Fruit fly (Drosophila melanogaster): ENCODE results near the gene LManV.

LManV gene

DNA sequence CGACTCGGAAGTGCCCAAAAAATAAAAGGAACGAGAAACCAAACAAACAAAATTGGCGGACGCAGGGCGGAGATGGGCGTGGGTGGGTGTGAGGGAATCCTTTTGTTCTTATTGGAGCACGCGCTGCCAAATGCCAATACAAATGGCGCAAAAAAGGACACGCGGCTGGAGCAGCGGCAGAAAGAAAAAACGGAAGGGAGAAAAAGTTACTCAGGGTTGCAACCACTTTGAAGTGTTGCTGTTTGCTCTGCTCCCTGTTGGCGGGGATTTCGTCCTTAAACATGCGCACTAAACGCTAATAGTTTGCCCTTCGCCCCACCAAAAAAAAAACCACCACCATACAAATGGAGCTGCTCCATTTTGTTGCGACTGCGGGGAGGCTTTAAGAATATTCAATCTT lies 28.6 kb downstream of the LManV start:
- TF ChIP-seq Dif (GFP tag; optimal IDR thresholded peaks at IDR 0.05; ENCODE audit: partially characterized antibody), result no peak
- no peak for TF ChIP-seq tai (GFP tag; optimal IDR thresholded peaks at IDR 0.05)
- no peak for TF ChIP-seq ey (GFP tag; optimal IDR thresholded peaks at IDR 0.05)
- TF ChIP-seq sage (GFP tag; optimal IDR thresholded peaks at IDR 0.05), result no peak
- TF ChIP-seq Dfd (GFP tag; optimal IDR thresholded peaks at IDR 0.05), result no peak
- no peak for TF ChIP-seq foxo (GFP tag; optimal IDR thresholded peaks at IDR 0.05)
- no peak for TF ChIP-seq h (GFP tag; optimal IDR thresholded peaks at IDR 0.05)
- TF ChIP-seq Hr78 (GFP tag; optimal IDR thresholded peaks at IDR 0.05), result no peak
- no peak for TF ChIP-seq Myc (optimal IDR thresholded peaks at IDR 0.05)
- TF ChIP-seq dmrt93B (GFP tag; optimal IDR thresholded peaks at IDR 0.05), result no peak

DNA sequence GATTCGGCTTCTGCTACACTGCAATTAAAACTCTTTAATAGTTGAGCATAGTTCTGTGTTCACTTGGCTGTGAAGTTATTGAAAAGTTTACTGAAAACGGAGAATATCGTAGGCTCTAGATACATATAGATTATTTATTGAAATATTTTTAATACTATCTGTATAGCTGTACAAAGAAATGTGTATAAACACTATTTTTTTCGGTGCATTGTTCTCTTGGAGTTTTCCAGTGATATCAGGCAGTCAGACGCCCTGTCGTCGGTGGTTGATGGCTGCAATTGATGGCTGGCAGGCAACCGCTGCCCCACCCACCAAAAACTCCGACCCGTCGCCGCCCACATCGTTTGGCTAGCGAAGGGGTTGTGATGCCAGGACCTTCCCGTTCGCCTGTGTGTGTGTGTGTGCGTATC lies 29.7 kb downstream of the LManV start:
- TF ChIP-seq foxo (GFP tag; optimal IDR thresholded peaks at IDR 0.05), result peak in 1 of 2 experiments; percentile 62
- TF ChIP-seq psq (GFP tag; optimal IDR thresholded peaks at IDR 0.05), result peak; percentile 20
- TF ChIP-seq rgr (GFP tag; optimal IDR thresholded peaks at IDR 0.05), result peak; percentile 19
- no peak for TF ChIP-seq dl (GFP tag; optimal IDR thresholded peaks at IDR 0.05; ENCODE audit: insufficient read depth in 1 of 2, partially characterized antibody in 2 of 2)
- peak; percentile 42 for TF ChIP-seq Sp1 (GFP tag; optimal IDR thresholded peaks at IDR 0.05)
- TF ChIP-seq Jra (GFP tag; optimal IDR thresholded peaks at IDR 0.05), result no peak
- no peak for TF ChIP-seq Myc (optimal IDR thresholded peaks at IDR 0.05)
- no peak for TF ChIP-seq N (GFP tag; optimal IDR thresholded peaks at IDR 0.05)
- peak; percentile 30 for TF ChIP-seq OdsH (GFP tag; optimal IDR thresholded peaks at IDR 0.05)
- no peak for TF ChIP-seq jim (GFP tag; optimal IDR thresholded peaks at IDR 0.05)
- peak; percentile 22 for TF ChIP-seq woc (GFP tag; optimal IDR thresholded peaks at IDR 0.05)
- TF ChIP-seq h (GFP tag; optimal IDR thresholded peaks at IDR 0.05), result peak; percentile 53
- no peak for TF ChIP-seq tai (GFP tag; optimal IDR thresholded peaks at IDR 0.05)
- no peak for TF ChIP-seq sv (GFP tag; optimal IDR thresholded peaks at IDR 0.05)
- TF ChIP-seq brk (GFP tag; optimal IDR thresholded peaks at IDR 0.05), result no peak
- no peak for TF ChIP-seq Dfd (GFP tag; optimal IDR thresholded peaks at IDR 0.05)

DNA sequence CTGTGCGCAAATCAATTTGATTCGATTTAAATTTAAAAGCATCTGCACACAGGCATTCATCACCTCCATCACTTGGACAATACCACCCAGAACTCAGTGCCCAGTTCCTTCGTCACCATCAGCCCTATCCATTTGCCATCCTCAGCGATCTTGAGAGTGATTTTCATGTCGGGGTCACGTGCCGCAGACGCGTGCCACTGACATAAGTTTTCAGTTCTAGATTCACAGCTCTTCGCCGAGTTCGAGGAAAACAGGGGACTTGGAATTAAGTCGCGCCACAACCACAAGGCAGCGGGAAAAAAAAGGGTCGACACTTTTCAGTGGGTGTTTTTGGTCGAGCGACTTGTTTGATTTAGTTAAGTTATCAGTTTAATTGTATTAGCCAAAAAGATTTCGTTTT lies 33.0 kb downstream of the LManV start:
- no peak for TF ChIP-seq Dif (GFP tag; optimal IDR thresholded peaks at IDR 0.05; ENCODE audit: partially characterized antibody)
- TF ChIP-seq pan (optimal IDR thresholded peaks at IDR 0.05), result no peak
- TF ChIP-seq brk (GFP tag; optimal IDR thresholded peaks at IDR 0.05), result no peak
- TF ChIP-seq Myc (optimal IDR thresholded peaks at IDR 0.05), result no peak
- no peak for TF ChIP-seq psq (GFP tag; optimal IDR thresholded peaks at IDR 0.05)
- TF ChIP-seq usp (GFP tag; optimal IDR thresholded peaks at IDR 0.05), result no peak
- TF ChIP-seq GATAd (GFP tag; optimal IDR thresholded peaks at IDR 0.05), result no peak
- TF ChIP-seq h (GFP tag; optimal IDR thresholded peaks at IDR 0.05), result no peak
- no peak for TF ChIP-seq Sp1 (GFP tag; optimal IDR thresholded peaks at IDR 0.05)
- TF ChIP-seq HLH106 (tag; optimal IDR thresholded peaks at IDR 0.05), result no peak
- TF ChIP-seq tai (GFP tag; optimal IDR thresholded peaks at IDR 0.05), result no peak
- TF ChIP-seq Jra (GFP tag; optimal IDR thresholded peaks at IDR 0.05), result no peak
- no peak for TF ChIP-seq fru (GFP tag; optimal IDR thresholded peaks at IDR 0.05)
- no peak for TF ChIP-seq rgr (GFP tag; optimal IDR thresholded peaks at IDR 0.05)
- TF ChIP-seq ey (GFP tag; optimal IDR thresholded peaks at IDR 0.05), result no peak
- TF ChIP-seq Hnf4 (GFP tag; optimal IDR thresholded peaks at IDR 0.05), result no peak
- no peak for TF ChIP-seq br (GFP tag; optimal IDR thresholded peaks at IDR 0.05)

DNA sequence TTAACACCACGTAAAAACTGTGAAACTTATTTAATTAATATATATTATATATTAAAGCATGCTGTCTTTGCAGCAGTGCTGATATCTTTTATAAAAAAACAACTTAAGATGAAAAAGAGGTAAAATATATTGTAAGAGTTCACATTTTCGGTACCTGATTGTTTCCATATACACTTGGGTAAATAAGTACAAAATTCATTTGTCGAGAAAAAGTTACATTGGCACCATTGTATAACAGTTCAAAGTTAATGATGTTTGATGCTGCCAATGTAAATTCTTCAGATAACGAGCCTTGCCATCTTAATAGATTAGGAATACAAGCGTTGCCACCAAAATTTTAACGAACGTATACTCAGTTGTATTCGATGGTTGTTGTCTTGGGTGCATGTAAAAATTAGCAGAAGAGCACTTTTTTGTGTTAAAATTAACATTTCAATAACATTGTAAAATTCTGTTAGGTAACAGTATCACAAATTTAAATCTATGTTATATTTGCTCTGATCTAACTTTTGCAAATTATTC lies 35.2 kb downstream of the LManV start:
- TF ChIP-seq Myc (optimal IDR thresholded peaks at IDR 0.05) (peak; percentile 88), OdsH (GFP tag; optimal IDR thresholded peaks at IDR 0.05) (no peak), foxo (GFP tag; optimal IDR thresholded peaks at IDR 0.05) (no peak), Jra (GFP tag; optimal IDR thresholded peaks at IDR 0.05) (no peak), Mio (GFP tag; optimal IDR thresholded peaks at IDR 0.05) (no peak), ey (GFP tag; optimal IDR thresholded peaks at IDR 0.05) (no peak), sage (GFP tag; optimal IDR thresholded peaks at IDR 0.05) (no peak), woc (GFP tag; optimal IDR thresholded peaks at IDR 0.05) (peak; percentile 24), brk (GFP tag; optimal IDR thresholded peaks at IDR 0.05) (no peak), jim (GFP tag; optimal IDR thresholded peaks at IDR 0.05) (no peak), sv (GFP tag; optimal IDR thresholded peaks at IDR 0.05) (no peak), CrebA (GFP tag; optimal IDR thresholded peaks at IDR 0.05; ENCODE audit: borderline replicate concordance) (no peak), h (GFP tag; optimal IDR thresholded peaks at IDR 0.05) (no peak), Rel (GFP tag; optimal IDR thresholded peaks at IDR 0.05) (no peak), Rel (tag; optimal IDR thresholded peaks at IDR 0.05) (no peak)

All from whole organism, wandering third instar larva.